Worm (Caenorhabditis elegans) whole organism, L3 larva: ENCODE measurements around the gene T09F3.2.

Source experiments
- ZK546.5 ChIP-seq: sonication (generic microtip); optimal IDR thresholded peaks from 2 replicates; lab custom pipeline; 2017; ENCODE audit warnings: missing biosample characterization, missing genetic modification characterization
- aly-2 ChIP-seq: fragments of 150-350 bp; optimal IDR thresholded peaks from 2 replicates; lab custom pipeline; 2014; ENCODE audit warnings: missing biosample characterization, missing genetic modification characterization
- ama-1 ChIP-seq: fragments of 150-350 bp; optimal IDR thresholded peaks from 2 replicates; lab custom pipeline; 2018
- ceh-16 ChIP-seq: sonication (generic microtip); optimal IDR thresholded peaks from 2 replicates; lab custom pipeline; 2017; ENCODE audit warnings: missing biosample characterization, missing genetic modification characterization
- ceh-28 ChIP-seq: fragments of 150-350 bp; optimal IDR thresholded peaks from 2 replicates; lab custom pipeline; 2014; ENCODE audit warnings: missing biosample characterization, missing genetic modification reagents, missing genetic modification characterization
- ceh-82 ChIP-seq: fragments of 150-350 bp; optimal IDR thresholded peaks from 2 replicates; lab custom pipeline; 2014; ENCODE audit warnings: missing biosample characterization, missing genetic modification characterization
- ceh-9 ChIP-seq: sonication (generic microtip); optimal IDR thresholded peaks from 2 replicates; lab custom pipeline; 2018; ENCODE audit warnings: missing biosample characterization, missing genetic modification characterization
- daf-12 ChIP-seq: fragments of 150-350 bp; optimal IDR thresholded peaks from 2 replicates; lab custom pipeline; 2014; ENCODE audit warnings: missing biosample characterization, missing genetic modification reagents, missing genetic modification characterization
- egl-27 ChIP-seq: sonication (generic microtip); optimal IDR thresholded peaks from 4 replicates; lab custom pipeline; 2017; ENCODE audit warnings: missing biosample characterization, missing genetic modification reagents, missing genetic modification characterization
- egl-5 ChIP-seq: fragments of 150-350 bp; optimal IDR thresholded peaks from 2 replicates; lab custom pipeline; 2017; ENCODE audit warnings: missing biosample characterization, missing genetic modification reagents, missing genetic modification characterization, inconsistent platforms
- elt-1 ChIP-seq: fragments of 150-350 bp; optimal IDR thresholded peaks from 2 replicates; lab custom pipeline; 2014; ENCODE audit warnings: missing biosample characterization, missing genetic modification characterization
- elt-2 ChIP-seq: sonication (generic microtip); optimal IDR thresholded peaks from 2 replicates; lab custom pipeline; 2016; ENCODE audit warnings: missing genetic modification reagents, mild to moderate bottlenecking, missing genetic modification characterization, missing compliant biosample characterization
- elt-3 ChIP-seq, 3 experiments: fragments of 150-350 bp in 1 of 3; sonication (generic microtip) in 2 of 3; optimal IDR thresholded peaks; 2 replicates in 2 of 3; 4 replicates in 1 of 3; lab custom pipeline; 2014 to 2017; ENCODE audit warnings: missing biosample characterization in 3 of 3, missing genetic modification characterization in 3 of 3
- eor-1 ChIP-seq, 2 experiments: fragments of 150-350 bp; optimal IDR thresholded peaks; 2 replicates each; lab custom pipeline; 2014 to 2018; ENCODE audit warnings: missing biosample characterization in 2 of 2, missing genetic modification characterization in 2 of 2
- fkh-10 ChIP-seq: sonication (generic microtip); optimal IDR thresholded peaks from 2 replicates; lab custom pipeline; 2017; ENCODE audit warnings: missing biosample characterization, missing genetic modification reagents, missing genetic modification characterization
- fkh-2 ChIP-seq: fragments of 150-350 bp; optimal IDR thresholded peaks from 2 replicates; lab custom pipeline; 2014; ENCODE audit warnings: missing biosample characterization, missing genetic modification reagents, missing genetic modification characterization
- hmg-11 ChIP-seq: sonication (generic microtip); optimal IDR thresholded peaks from 2 replicates; lab custom pipeline; 2016; ENCODE audit warnings: missing genetic modification characterization, missing compliant biosample characterization
- jun-1 ChIP-seq: fragments of 150-350 bp; optimal IDR thresholded peaks from 2 replicates; lab custom pipeline; 2014; ENCODE audit warnings: missing biosample characterization, missing genetic modification reagents, missing genetic modification characterization
- lin-39 ChIP-seq: fragments of 150-350 bp; optimal IDR thresholded peaks from 2 replicates; lab custom pipeline; 2018; ENCODE audit warnings: missing biosample characterization, missing genetic modification reagents, missing genetic modification characterization
- mml-1 ChIP-seq: fragments of 150-350 bp; sonication (generic microtip); optimal IDR thresholded peaks from 3 replicates; lab custom pipeline; 2014; ENCODE audit warnings: missing biosample characterization, missing genetic modification characterization
- nhr-12 ChIP-seq: fragments of 150-350 bp; optimal IDR thresholded peaks from 2 replicates; lab custom pipeline; 2014; ENCODE audit warnings: missing biosample characterization, missing genetic modification characterization
- nhr-237 ChIP-seq: fragments of 150-350 bp; optimal IDR thresholded peaks from 2 replicates; lab custom pipeline; 2014; ENCODE audit warnings: missing biosample characterization, missing genetic modification characterization
- nhr-25 ChIP-seq: sonication (generic microtip); optimal IDR thresholded peaks from 2 replicates; lab custom pipeline; 2017; ENCODE audit warnings: missing biosample characterization, missing genetic modification characterization
- nhr-28 ChIP-seq: fragments of 150-350 bp; optimal IDR thresholded peaks from 2 replicates; lab custom pipeline; 2014; ENCODE audit warnings: missing biosample characterization, missing genetic modification characterization
- nhr-43 ChIP-seq: sonication (generic microtip); optimal IDR thresholded peaks from 2 replicates; lab custom pipeline; 2016; ENCODE audit warnings: mild to moderate bottlenecking, missing genetic modification characterization, missing compliant biosample characterization; ENCODE audit not compliant: poor library complexity, severe bottlenecking
- nhr-77 ChIP-seq: fragments of 150-350 bp; optimal IDR thresholded peaks from 2 replicates; lab custom pipeline; 2014; ENCODE audit warnings: missing biosample characterization, missing genetic modification characterization
- pqm-1 ChIP-seq: fragments of 150-350 bp; optimal IDR thresholded peaks from 2 replicates; lab custom pipeline; 2017; ENCODE audit warnings: missing biosample characterization, missing genetic modification characterization, inconsistent platforms
- skn-1 ChIP-seq: fragments of 150-350 bp; optimal IDR thresholded peaks from 2 replicates; lab custom pipeline; 2014; ENCODE audit warnings: missing biosample characterization, missing genetic modification characterization
- snpc-4 ChIP-seq: fragments of 150-350 bp; optimal IDR thresholded peaks from 2 replicates; lab custom pipeline; 2014; ENCODE audit warnings: missing biosample characterization, missing genetic modification characterization
- tbx-2 ChIP-seq: sonication (generic microtip); optimal IDR thresholded peaks from 2 replicates; lab custom pipeline; 2016; ENCODE audit warnings: mild to moderate bottlenecking, missing genetic modification characterization, missing compliant biosample characterization
- unc-39 ChIP-seq: sonication (generic microtip); optimal IDR thresholded peaks from 4 replicates; lab custom pipeline; 2017; ENCODE audit warnings: missing biosample characterization, missing genetic modification characterization
- unc-62 ChIP-seq: fragments of 150-350 bp; sonication (generic microtip); optimal IDR thresholded peaks from 4 replicates; lab custom pipeline; 2014; ENCODE audit warnings: missing biosample characterization, missing genetic modification reagents, missing genetic modification characterization
- zag-1 ChIP-seq: fragments of 150-350 bp; optimal IDR thresholded peaks from 2 replicates; lab custom pipeline; 2014; ENCODE audit warnings: missing biosample characterization, missing genetic modification characterization
- ztf-11 ChIP-seq: fragments of 150-350 bp; optimal IDR thresholded peaks from 2 replicates; lab custom pipeline; 2014; ENCODE audit warnings: missing biosample characterization, missing genetic modification characterization
- ztf-4 ChIP-seq: fragments of 150-350 bp; optimal IDR thresholded peaks from 2 replicates; lab custom pipeline; 2014; ENCODE audit warnings: missing biosample characterization, missing genetic modification characterization

The T09F3.2 gene

DNA sequence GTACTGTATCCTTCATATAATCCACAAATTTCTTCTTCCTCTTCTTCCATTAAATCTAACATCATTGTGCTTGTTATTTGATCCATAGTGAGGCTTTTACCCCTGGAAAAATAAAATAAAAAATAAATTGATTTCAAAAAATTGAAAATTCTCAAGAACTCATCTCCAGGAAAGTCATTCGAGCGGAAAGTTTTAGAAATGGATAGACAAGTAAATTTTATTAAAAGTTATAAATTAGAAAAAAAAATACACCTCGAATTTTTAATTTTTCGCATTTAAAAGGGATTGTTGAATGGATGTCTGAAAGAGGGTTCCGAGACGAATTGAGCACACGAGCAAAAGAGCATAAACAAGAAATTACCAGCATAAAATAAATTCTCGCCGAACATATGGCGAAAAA is 31.0 kb downstream of the T09F3.2 start, which contains the start of gene frpr-21:
Gene frpr-21 (minus strand): TSS at position 101 of the 400 bp plus-strand sequence.
- no peak for TF ChIP-seq snpc-4 (tag; lab: Kevin White, UChicago)
- no peak for TF ChIP-seq mml-1 (tag; lab: Kevin White, UChicago)
- no peak for TF ChIP-seq pqm-1 (tag; lab: Kevin White, UChicago)
- no peak for TF ChIP-seq elt-2 (tag; lab: Kevin White, UChicago)
- TF ChIP-seq fkh-2 (tag; lab: Kevin White, UChicago), result no peak
- no peak for TF ChIP-seq unc-62 (GFP tag; lab: Kevin White, UChicago)
- TF ChIP-seq egl-5, result no peak
- no peak for TF ChIP-seq ceh-82 (tag; lab: Kevin White, UChicago)
- TF ChIP-seq ceh-16 (tag; lab: Kevin White, UChicago), result no peak
- TF ChIP-seq elt-1 (tag; lab: Kevin White, UChicago), result no peak
- no peak for TF ChIP-seq ceh-9 (tag; lab: Kevin White, UChicago)
- no peak for TF ChIP-seq daf-12 (tag; lab: Kevin White, UChicago)
- TF ChIP-seq skn-1 (tag; lab: Kevin White, UChicago), result no peak
- no peak for TF ChIP-seq lin-39 (tag; lab: Kevin White, UChicago)
- TF ChIP-seq zag-1 (tag; lab: Kevin White, UChicago), result no peak
- no peak for TF ChIP-seq ceh-28

DNA sequence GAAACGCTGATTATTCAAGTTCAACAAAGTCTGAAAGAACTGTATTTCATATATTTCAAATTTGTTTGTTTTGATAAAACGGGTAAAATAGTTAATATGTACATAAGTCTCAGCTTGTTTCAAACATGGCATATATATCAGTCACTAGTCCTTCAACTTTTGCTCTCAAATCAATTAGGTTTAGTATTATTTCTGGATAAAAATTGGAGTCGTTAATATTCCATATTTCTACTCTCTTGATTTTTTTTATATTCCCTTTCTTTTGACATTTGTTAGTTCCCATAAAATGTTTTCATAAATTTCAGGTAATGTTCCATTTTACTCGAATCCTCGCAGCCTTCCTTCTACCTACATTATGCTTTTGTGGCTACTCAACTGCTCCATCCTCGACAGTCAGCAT is 44.9 kb downstream of the T09F3.2 start, which contains the start of gene cut-4:
Gene cut-4 (plus strand): TSS at position 301 of the 400 bp plus-strand sequence.
- TF ChIP-seq egl-27, result no peak
- TF ChIP-seq nhr-237 (tag; lab: Kevin White, UChicago), result no peak
- TF ChIP-seq ztf-11, result no peak
- no peak for TF ChIP-seq unc-39 (tag; lab: Kevin White, UChicago)
- TF ChIP-seq egl-5, result no peak
- TF ChIP-seq nhr-28 (tag; lab: Kevin White, UChicago), result no peak
- no peak for TF ChIP-seq nhr-25 (tag; lab: Kevin White, UChicago)
- no peak for TF ChIP-seq ceh-9 (tag; lab: Kevin White, UChicago)
- TF ChIP-seq ceh-28, result no peak
- TF ChIP-seq elt-3 (tag; optimal IDR thresholded peaks at IDR 0.05; lab: Kevin White, UChicago), result no peak
- TF ChIP-seq hmg-11 (tag; lab: Kevin White, UChicago), result no peak
- TF ChIP-seq ZK546.5 (tag; lab: Kevin White, UChicago), result no peak
- no peak for TF ChIP-seq fkh-10 (GFP tag; lab: Kevin White, UChicago)
- TF ChIP-seq ceh-82 (tag; lab: Kevin White, UChicago), result no peak
- no peak for TF ChIP-seq nhr-43 (tag; lab: Kevin White, UChicago)
- TF ChIP-seq ceh-16 (tag; lab: Kevin White, UChicago), result no peak
- TF ChIP-seq pqm-1 (tag; lab: Kevin White, UChicago), result no peak
- TF ChIP-seq ztf-4 (tag; lab: Kevin White, UChicago), result no peak

DNA sequence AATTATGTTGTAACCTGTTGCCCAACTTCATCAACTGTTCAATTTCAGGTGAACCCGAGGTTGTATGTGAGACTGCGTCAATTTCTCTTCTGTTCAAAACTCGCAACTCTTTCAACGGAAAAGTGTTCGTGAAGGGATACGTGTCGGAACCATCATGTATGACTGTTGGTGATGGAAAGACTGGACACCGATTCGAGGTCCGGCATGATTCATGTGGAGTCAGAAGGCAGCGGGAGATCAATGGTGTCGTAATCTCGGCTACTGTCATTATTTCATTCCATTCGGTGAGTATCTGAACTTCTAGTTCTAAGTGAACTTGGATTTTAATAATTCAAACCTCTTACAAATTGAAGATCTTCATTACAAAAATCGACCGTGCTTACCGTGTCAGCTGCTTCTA is 46.9 kb downstream of the T09F3.2 start:
- TF ChIP-seq nhr-43 (tag; lab: Kevin White, UChicago) (no peak), ceh-16 (tag; lab: Kevin White, UChicago) (no peak)

- TF ChIP-seq ama-1 (lab: Kevin White, UChicago) (no peak), unc-39 (tag; lab: Kevin White, UChicago) (no peak), nhr-12 (tag; lab: Kevin White, UChicago) (no peak), zag-1 (tag; lab: Kevin White, UChicago) (no peak), ceh-9 (tag; lab: Kevin White, UChicago) (no peak), elt-2 (tag; lab: Kevin White, UChicago) (no peak), nhr-237 (tag; lab: Kevin White, UChicago) (no peak), snpc-4 (tag; lab: Kevin White, UChicago) (no peak), nhr-77 (tag; lab: Kevin White, UChicago) (no peak), eor-1 (tag; optimal IDR thresholded peaks at IDR 0.05; lab: Kevin White, UChicago) (no peak), jun-1 (tag; lab: Kevin White, UChicago) (no peak), tbx-2 (tag; lab: Kevin White, UChicago) (no peak), aly-2 (no peak), mml-1 (tag; lab: Kevin White, UChicago) (no peak)
Measured at ce11 chrII:10439976-10440375, 49.0 kb downstream of the T09F3.2 start, which contains the start of gene E04D5.4. Gene E04D5.4, plus strand, starts transcription at chrII:10440276.
